Worm (Caenorhabditis elegans) whole organism, L1 larva: ENCODE data around the gene str-37.
A peak's percentile ranks its signal among the peaks of the same experiment; 100 is the strongest.

Source experiments
- C04F5.9 ChIP-seq: sonication (generic microtip); optimal IDR thresholded peaks from 2 replicates; lab custom pipeline; 2016; ENCODE audit warnings: missing genetic modification characterization, missing compliant biosample characterization
- alr-1 ChIP-seq: fragments of 200-800 bp; sonication (Bioruptor generic); optimal IDR thresholded peaks from 2 replicates; lab custom pipeline; 2018; ENCODE audit warnings: borderline replicate concordance, mild to moderate bottlenecking, missing genetic modification characterization, missing compliant biosample characterization
- dpl-1 ChIP-seq, 3 experiments: fragments of 150-350 bp in 2 of 3; sonication (generic microtip) in 1 of 3; optimal IDR thresholded peaks; 2 replicates each; lab custom pipeline; 2014 to 2017; ENCODE audit warnings: missing biosample characterization in 3 of 3, missing genetic modification characterization in 3 of 3, missing genetic modification reagents in 3 of 3
- efl-1 ChIP-seq, 4 experiments: fragments of 150-350 bp; optimal IDR thresholded peaks in 3 of 4; peaks in 1 of 4; 1 replicate in 1 of 4; 2 replicates in 3 of 4; lab custom pipeline; 2014; ENCODE audit warnings: missing biosample characterization in 2 of 4, missing genetic modification characterization in 2 of 4, missing genetic modification reagents in 2 of 4
- nhr-12 ChIP-seq: sonication (generic microtip); optimal IDR thresholded peaks from 2 replicates; lab custom pipeline; 2017; ENCODE audit warnings: missing biosample characterization, missing genetic modification characterization
- nhr-71 ChIP-seq: sonication (generic microtip); optimal IDR thresholded peaks from 2 replicates; lab custom pipeline; 2016; ENCODE audit warnings: mild to moderate bottlenecking, missing genetic modification characterization, moderate library complexity, missing compliant biosample characterization
- nhr-77 ChIP-seq: fragments of 150-350 bp; optimal IDR thresholded peaks from 2 replicates; lab custom pipeline; 2014; ENCODE audit warnings: missing biosample characterization, missing genetic modification characterization
- snpc-4 ChIP-seq: fragments of 150-350 bp; optimal IDR thresholded peaks from 2 replicates; lab custom pipeline; 2014; ENCODE audit warnings: missing biosample characterization, missing genetic modification characterization
- tbx-2 ChIP-seq: sonication (generic microtip); optimal IDR thresholded peaks from 2 replicates; lab custom pipeline; 2016; ENCODE audit warnings: missing genetic modification characterization, missing compliant biosample characterization
- unc-62 ChIP-seq: fragments of 150-350 bp; optimal IDR thresholded peaks from 2 replicates; lab custom pipeline; 2014; ENCODE audit warnings: missing biosample characterization, missing genetic modification reagents, missing genetic modification characterization
- ztf-4 ChIP-seq: fragments of 150-350 bp; optimal IDR thresholded peaks from 2 replicates; lab custom pipeline; 2014; ENCODE audit warnings: missing biosample characterization, missing genetic modification characterization

ce11 chrV:13299398-13299797, 28.2 kb upstream of the str-37 start:
- TF ChIP-seq ztf-4 (no peak), snpc-4 (tag; lab: Kevin White, UChicago) (no peak), efl-1 (optimal IDR thresholded peaks at IDR 0.05; lab: Kevin White, UChicago) (no peak), efl-1 (GFP tag; optimal IDR thresholded peaks at IDR 0.05 in 1 of 2; lab: Kevin White, UChicago) (peak in 1 of 2 experiments; percentile 65), tbx-2 (tag; lab: Kevin White, UChicago) (no peak), nhr-12 (no peak), C04F5.9 (tag; lab: Kevin White, UChicago) (no peak), unc-62 (no peak), dpl-1 (GFP tag; optimal IDR thresholded peaks at IDR 0.05; lab: Kevin White, UChicago) (no peak), alr-1 (tag; lab: Kevin White, UChicago) (no peak), nhr-77 (tag; lab: Kevin White, UChicago) (no peak), nhr-71 (tag; lab: Kevin White, UChicago) (no peak)
